Worm (Caenorhabditis elegans): ENCODE results near the gene C34C12.12.

DNA sequence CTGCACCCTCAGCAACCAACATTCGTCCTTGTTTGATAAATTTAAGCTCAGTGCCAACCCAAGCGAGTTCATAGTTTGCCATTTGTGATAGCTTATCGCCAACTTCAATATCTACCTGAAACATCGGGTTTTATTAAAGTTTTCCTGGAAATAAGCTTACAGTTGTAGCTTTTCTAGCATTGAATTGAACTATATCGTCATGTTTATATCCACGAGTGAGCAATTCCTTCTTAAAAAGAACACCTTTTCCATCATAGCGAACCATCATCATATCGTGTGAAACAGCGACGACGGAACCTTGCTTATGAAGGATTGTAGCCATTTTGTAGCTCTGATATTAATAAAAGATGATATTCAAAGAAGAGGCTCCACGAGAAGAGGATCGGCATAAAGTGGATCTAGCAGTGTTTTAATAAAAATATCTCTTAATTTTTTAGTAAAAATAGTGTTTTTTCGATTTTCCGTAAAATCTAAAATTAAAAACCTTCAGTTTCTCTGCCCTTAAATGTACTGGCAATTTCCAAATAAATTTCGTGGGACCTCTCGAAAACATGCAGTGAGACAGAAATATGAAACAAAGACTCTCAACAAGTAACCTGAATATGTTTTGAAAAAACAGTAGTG is 49.3 kb downstream of the C34C12.12 start, which contains the start of gene M01F1.8:
- no peak for TF ChIP-seq W03F9.2 (tag; optimal IDR thresholded peaks at IDR 0.05)
- no peak for TF ChIP-seq dao-5 (tag; optimal IDR thresholded peaks at IDR 0.05)
- no peak for TF ChIP-seq him-1 (tag; optimal IDR thresholded peaks at IDR 0.05)
